Worm (Caenorhabditis elegans) whole organism, L1 larva: ENCODE results near the gene F14D7.8.

Experiments used
- C16A3.4 ChIP-seq: fragments of 150-350 bp; optimal IDR thresholded peaks from 2 replicates; lab custom pipeline; 2014; ENCODE audit warnings: missing biosample characterization, missing genetic modification characterization
- Y116A8C.19 ChIP-seq: sonication (generic microtip); optimal IDR thresholded peaks from 2 replicates; lab custom pipeline; 2016; ENCODE audit warnings: missing compliant biosample characterization, missing genetic modification characterization, borderline replicate concordance
- ama-1 ChIP-seq: fragments of 150-350 bp; optimal IDR thresholded peaks from 2 replicates; lab custom pipeline; 2014
- blmp-1 ChIP-seq: fragments of 150-350 bp; optimal IDR thresholded peaks from 2 replicates; lab custom pipeline; 2014; ENCODE audit warnings: missing biosample characterization, missing genetic modification characterization
- ceh-63 ChIP-seq: fragments of 200-800 bp; sonication (Bioruptor generic); optimal IDR thresholded peaks from 2 replicates; lab custom pipeline; 2018; ENCODE audit warnings: mild to moderate bottlenecking, missing genetic modification characterization, missing compliant biosample characterization
- ceh-8 ChIP-seq: fragments of 200-800 bp; sonication (Bioruptor generic); optimal IDR thresholded peaks from 2 replicates; lab custom pipeline; 2018; ENCODE audit warnings: mild to moderate bottlenecking, missing genetic modification characterization, moderate library complexity, missing compliant biosample characterization
- ceh-88 ChIP-seq: fragments of 200-800 bp; sonication (Bioruptor generic); IDR thresholded peaks from 2 replicates; pipeline ENCODE4 v1.3.6; 2022; ENCODE audit warnings: missing genetic modification characterization, missing compliant biosample characterization
- ces-1 ChIP-seq: fragments of 150-350 bp; optimal IDR thresholded peaks from 2 replicates; lab custom pipeline; 2014; ENCODE audit warnings: missing biosample characterization, missing genetic modification reagents, missing genetic modification characterization
- egl-27 ChIP-seq, 2 experiments: fragments of 150-350 bp in 1 of 2; sonication (generic microtip); optimal IDR thresholded peaks; 3 replicates each; lab custom pipeline; 2017 to 2018; ENCODE audit warnings: missing biosample characterization in 2 of 2, missing genetic modification characterization in 2 of 2, missing genetic modification reagents in 2 of 2
- elt-2 ChIP-seq: sonication (generic microtip); optimal IDR thresholded peaks from 2 replicates; lab custom pipeline; 2016; ENCODE audit warnings: missing genetic modification characterization, mild to moderate bottlenecking, inconsistent platforms, missing compliant biosample characterization, missing genetic modification reagents
- elt-3 ChIP-seq, 6 experiments: fragments of 150-350 bp in 1 of 6; sonication (generic microtip); optimal IDR thresholded peaks; 2 replicates each; lab custom pipeline; 2017 to 2018; ENCODE audit warnings: missing biosample characterization in 6 of 6, missing genetic modification characterization in 6 of 6, inconsistent platforms in 1 of 6
- ets-5 ChIP-seq: fragments of 200-800 bp; sonication (Bioruptor generic); IDR thresholded peaks from 2 replicates; pipeline ENCODE4 v1.3.6; 2022; ENCODE audit warnings: missing genetic modification characterization, missing compliant biosample characterization
- fkh-8 ChIP-seq: sonication (generic microtip); optimal IDR thresholded peaks from 2 replicates; lab custom pipeline; 2016; ENCODE audit warnings: mild to moderate bottlenecking, missing genetic modification characterization, missing compliant biosample characterization
- grh-1 ChIP-seq: fragments of 200-800 bp; sonication (Bioruptor generic); IDR thresholded peaks from 2 replicates; pipeline ENCODE4 v1.3.6; 2022; ENCODE audit warnings: missing genetic modification reagents, missing genetic modification characterization, missing compliant biosample characterization
- hlh-17 ChIP-seq: fragments of 200-800 bp; sonication (Bioruptor generic); optimal IDR thresholded peaks from 2 replicates; lab custom pipeline; 2018; ENCODE audit warnings: missing genetic modification characterization, mild to moderate bottlenecking, missing compliant biosample characterization, moderate library complexity, borderline replicate concordance
- hlh-4 ChIP-seq: sonication (generic microtip); optimal IDR thresholded peaks from 2 replicates; lab custom pipeline; 2016; ENCODE audit warnings: mild to moderate bottlenecking, missing genetic modification characterization, missing compliant biosample characterization
- hpl-2 ChIP-seq: fragments of 150-350 bp; optimal IDR thresholded peaks from 2 replicates; lab custom pipeline; 2014; ENCODE audit warnings: missing biosample characterization, missing genetic modification reagents, missing genetic modification characterization
- lin-14 ChIP-seq: fragments of 200-800 bp; sonication (Bioruptor generic); optimal IDR thresholded peaks from 2 replicates; lab custom pipeline; 2018; ENCODE audit warnings: mild to moderate bottlenecking, missing genetic modification characterization, moderate library complexity, missing compliant biosample characterization
- lir-3 ChIP-seq: sonication (generic microtip); optimal IDR thresholded peaks from 2 replicates; lab custom pipeline; 2016; ENCODE audit warnings: mild to moderate bottlenecking, missing genetic modification characterization, moderate library complexity, missing compliant biosample characterization; ENCODE audit not compliant: poor library complexity
- lsy-2 ChIP-seq, 2 experiments: fragments of 150-350 bp; optimal IDR thresholded peaks; 2 replicates each; lab custom pipeline; 2014; ENCODE audit warnings: missing biosample characterization in 2 of 2, missing genetic modification characterization in 2 of 2
- mdl-1 ChIP-seq, 2 experiments: fragments of 150-350 bp; optimal IDR thresholded peaks; 2 replicates each; lab custom pipeline; 2014 to 2017; ENCODE audit warnings: missing biosample characterization in 2 of 2, missing genetic modification characterization in 2 of 2, inconsistent platforms in 1 of 2
- mef-2 ChIP-seq: fragments of 150-350 bp; optimal IDR thresholded peaks from 2 replicates; lab custom pipeline; 2014; ENCODE audit warnings: missing biosample characterization, missing genetic modification characterization
- nhr-20 ChIP-seq: sonication (generic microtip); optimal IDR thresholded peaks from 2 replicates; lab custom pipeline; 2016; ENCODE audit warnings: mild to moderate bottlenecking, missing genetic modification characterization, missing compliant biosample characterization
- nhr-28 ChIP-seq: fragments of 150-350 bp; optimal IDR thresholded peaks from 2 replicates; lab custom pipeline; 2014; ENCODE audit warnings: missing biosample characterization, missing genetic modification characterization
- nhr-71 ChIP-seq: sonication (generic microtip); optimal IDR thresholded peaks from 2 replicates; lab custom pipeline; 2016; ENCODE audit warnings: mild to moderate bottlenecking, missing genetic modification characterization, moderate library complexity, missing compliant biosample characterization
- nhr-77 ChIP-seq: fragments of 150-350 bp; optimal IDR thresholded peaks from 2 replicates; lab custom pipeline; 2014; ENCODE audit warnings: missing biosample characterization, missing genetic modification characterization
- nhr-85 ChIP-seq: sonication (generic microtip); peaks from one replicate; lab custom pipeline; 2016; ENCODE audit warnings: missing genetic modification characterization, inconsistent platforms, missing compliant biosample characterization
- pax-3 ChIP-seq: fragments of 200-800 bp; sonication (Bioruptor generic); optimal IDR thresholded peaks from 2 replicates; lab custom pipeline; 2018; ENCODE audit warnings: mild to moderate bottlenecking, missing genetic modification characterization, moderate library complexity, missing compliant biosample characterization
- pqm-1 ChIP-seq: sonication (generic microtip); optimal IDR thresholded peaks from 3 replicates; lab custom pipeline; 2017; ENCODE audit warnings: missing biosample characterization, missing genetic modification characterization
- rnt-1 ChIP-seq: sonication (generic microtip); optimal IDR thresholded peaks from 2 replicates; lab custom pipeline; 2016; ENCODE audit warnings: mild to moderate bottlenecking, missing genetic modification characterization, moderate library complexity, missing compliant biosample characterization
- skn-1 ChIP-seq: fragments of 150-350 bp; optimal IDR thresholded peaks from 2 replicates; lab custom pipeline; 2014; ENCODE audit warnings: missing biosample characterization, missing genetic modification characterization
- snpc-4 ChIP-seq: fragments of 150-350 bp; optimal IDR thresholded peaks from 2 replicates; lab custom pipeline; 2014; ENCODE audit warnings: missing biosample characterization, missing genetic modification characterization
- snu-23 ChIP-seq: sonication (generic microtip); optimal IDR thresholded peaks from 2 replicates; lab custom pipeline; 2016; ENCODE audit warnings: missing genetic modification characterization, missing compliant biosample characterization
- sup-37 ChIP-seq: fragments of 200-800 bp; sonication (Bioruptor generic); optimal IDR thresholded peaks from 2 replicates; lab custom pipeline; 2018; ENCODE audit warnings: mild to moderate bottlenecking, missing genetic modification characterization, missing compliant biosample characterization
- unc-130 ChIP-seq: fragments of 150-350 bp; optimal IDR thresholded peaks from 2 replicates; lab custom pipeline; 2017; ENCODE audit warnings: missing biosample characterization, missing genetic modification characterization, inconsistent platforms
- unc-86 ChIP-seq: sonication (generic microtip); optimal IDR thresholded peaks from 2 replicates; lab custom pipeline; 2016; ENCODE audit warnings: missing genetic modification characterization, missing compliant biosample characterization
- unc-98 ChIP-seq: fragments of 200-800 bp; sonication (Bioruptor generic); IDR thresholded peaks from 2 replicates; pipeline ENCODE4 v1.3.6; 2022; ENCODE audit warnings: missing genetic modification characterization, missing compliant biosample characterization
- vab-15 ChIP-seq: sonication (generic microtip); optimal IDR thresholded peaks from 2 replicates; lab custom pipeline; 2017; ENCODE audit warnings: missing genotype, mild to moderate bottlenecking, missing genetic modification characterization, missing compliant biosample characterization
- xbp-1 ChIP-seq: sonication (generic microtip); optimal IDR thresholded peaks from 2 replicates; lab custom pipeline; 2016; ENCODE audit warnings: missing genetic modification characterization, missing compliant biosample characterization
- zag-1 ChIP-seq: fragments of 150-350 bp; optimal IDR thresholded peaks from 2 replicates; lab custom pipeline; 2014; ENCODE audit warnings: missing biosample characterization, missing genetic modification characterization
- ztf-11 ChIP-seq, 2 experiments: sonication (generic microtip); optimal IDR thresholded peaks; 2 replicates each; lab custom pipeline; 2016 to 2017; ENCODE audit warnings: missing genetic modification characterization in 2 of 2, missing biosample characterization in 1 of 2, missing compliant biosample characterization in 1 of 2

The F14D7.8 gene

DNA sequence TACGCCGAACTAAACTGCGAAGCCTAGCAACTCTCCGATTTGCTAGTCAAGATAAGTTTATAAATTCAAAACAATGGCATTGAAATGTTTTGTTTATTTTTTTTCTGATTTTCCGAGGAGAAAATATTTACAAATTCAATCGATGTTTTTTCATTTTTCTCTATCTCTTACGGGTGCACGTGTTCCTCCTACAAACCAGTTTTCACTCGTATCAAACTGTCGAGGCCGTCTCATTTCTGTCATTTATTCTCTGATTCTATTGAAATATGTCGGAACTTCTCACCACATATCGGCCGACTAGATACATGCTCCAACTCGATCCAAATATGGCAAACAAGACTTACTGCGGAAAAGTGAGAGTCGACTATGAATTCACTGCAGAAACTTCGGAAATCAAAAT is 18.9 kb upstream of the F14D7.8 start, which contains the start of gene F47B8.8:
Gene F47B8.8, plus strand, starts transcription at position 257 of the 400 bp plus-strand sequence.
- peak; percentile 73 for TF ChIP-seq blmp-1 (tag; lab: Kevin White, UChicago)
- TF ChIP-seq lin-14: peak; percentile 55
- peak; percentile 36 for TF ChIP-seq snu-23 (GFP tag; lab: Kevin White, UChicago)
- TF ChIP-seq nhr-71 (tag; lab: Kevin White, UChicago): peak; percentile 5
- peak; percentile 65 for TF ChIP-seq grh-1
- peak; percentile 75 for TF ChIP-seq nhr-85 (tag; lab: Kevin White, UChicago)
- peak in 1 of 2 experiments; percentile 20 for TF ChIP-seq mdl-1 (tag; optimal IDR thresholded peaks at IDR 0.05; lab: Kevin White, UChicago)
- no peak for TF ChIP-seq ama-1
- TF ChIP-seq elt-3 (tag; optimal IDR thresholded peaks at IDR 0.05; lab: Kevin White, UChicago): peak in 1 of 6 experiments; percentile 58
- TF ChIP-seq ces-1 (GFP tag; lab: Kevin White, UChicago): no peak

ce11 chrV:14328806-14329205 is 16.2 kb upstream of the F14D7.8 start, which contains the start of gene pepm-1:
Gene pepm-1 (plus strand): TSS chrV:14329106.
- TF ChIP-seq blmp-1 (tag; lab: Kevin White, UChicago): peak; percentile 13
- TF ChIP-seq ceh-88: no peak

ce11 chrV:14327776-14328175 is 15.2 kb upstream of the F14D7.8 start, which contains the start of gene F47B8.5:
Gene F47B8.5 (minus strand): TSS chrV:14327876.
- TF ChIP-seq fkh-8 (tag; lab: Kevin White, UChicago) (no peak), zag-1 (tag; lab: Kevin White, UChicago) (no peak), elt-2 (tag; lab: Kevin White, UChicago) (no peak), skn-1 (tag; lab: Kevin White, UChicago) (no peak), nhr-77 (tag; lab: Kevin White, UChicago) (no peak), nhr-85 (tag; lab: Kevin White, UChicago) (no peak), pax-3 (tag; lab: Kevin White, UChicago) (no peak), rnt-1 (tag; lab: Kevin White, UChicago) (no peak), snpc-4 (no peak), hlh-17 (GFP tag; lab: Kevin White, UChicago) (no peak), ceh-63 (GFP tag; lab: Kevin White, UChicago) (no peak), nhr-28 (tag; lab: Kevin White, UChicago) (no peak), unc-98 (GFP tag; lab: Robert Waterston, UW) (no peak)
- TF ChIP-seq, all 84 proteins: peak for 0

DNA sequence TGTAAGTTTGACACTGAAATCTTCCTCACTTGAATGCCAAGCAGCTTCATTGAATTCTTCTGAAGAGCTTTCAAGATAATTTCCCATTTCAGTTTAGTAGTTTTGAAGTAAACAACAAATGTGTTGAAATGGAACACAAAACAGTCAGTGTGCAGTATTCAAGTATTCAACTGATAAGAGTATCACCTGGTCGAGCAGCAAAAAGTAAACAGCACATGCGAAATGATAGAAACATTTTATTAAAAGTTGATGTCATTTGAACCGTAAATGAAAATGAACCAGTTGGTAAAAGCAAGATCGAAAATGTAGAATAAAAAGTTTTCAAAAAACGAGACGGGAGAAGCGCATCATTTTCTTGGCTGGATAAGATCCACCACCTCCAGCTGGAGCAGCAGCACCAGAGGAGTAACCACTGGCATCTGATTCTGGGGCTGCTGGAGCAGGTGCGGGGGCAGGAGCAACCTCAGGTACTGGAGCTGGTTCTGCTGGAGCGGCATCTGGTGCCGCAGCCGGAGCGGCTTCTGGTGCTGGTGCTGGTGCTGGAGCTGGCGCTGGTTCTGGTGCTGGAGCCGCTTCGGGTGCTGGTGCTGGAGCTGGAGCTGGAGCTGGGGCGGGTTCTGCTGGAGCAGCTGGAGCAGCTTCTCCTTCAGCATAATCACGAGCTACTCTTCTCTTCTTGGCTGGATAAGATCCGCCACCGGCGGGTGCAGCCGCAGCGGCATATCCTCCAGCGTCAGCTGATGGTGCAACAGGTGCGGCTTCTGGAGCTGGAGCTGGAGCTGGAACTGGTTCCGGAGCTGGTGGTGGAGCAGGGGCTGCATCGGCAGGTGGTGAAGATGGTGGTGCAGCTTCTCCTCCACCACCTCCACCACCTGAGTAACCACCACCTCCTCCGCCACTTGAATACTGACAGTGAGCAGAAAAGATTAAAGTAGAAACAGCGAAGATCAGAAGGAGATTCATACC is 12.2 kb upstream of the F14D7.8 start, which contains the start of the genes F47B8.4 and F47B8.18:
Gene F47B8.4, minus strand, starts transcription at position 172 of the 966 bp plus-strand sequence.
Gene F47B8.18, minus strand, starts transcription at position 963 of the 966 bp plus-strand sequence.
- TF ChIP-seq ceh-8 (GFP tag; lab: Kevin White, UChicago) (peak; percentile 83), sup-37 (GFP tag; lab: Kevin White, UChicago) (no peak), hlh-4 (no peak), nhr-20 (tag; lab: Kevin White, UChicago) (no peak)
- TF ChIP-seq, all 84 proteins: peak for 1

- TF ChIP-seq egl-27 (tag; optimal IDR thresholded peaks at IDR 0.05; lab: Kevin White, UChicago): no peak
- peak; percentile 55 for TF ChIP-seq snpc-4
- TF ChIP-seq ets-5: no peak
- TF ChIP-seq lsy-2 (tag; optimal IDR thresholded peaks at IDR 0.05; lab: Kevin White, UChicago): peak; percentile 19 to 60
- peak; percentile 9 for TF ChIP-seq lir-3
- TF ChIP-seq elt-2 (tag; lab: Kevin White, UChicago): no peak
- TF ChIP-seq unc-86 (tag; lab: Kevin White, UChicago): no peak
- TF ChIP-seq nhr-20 (tag; lab: Kevin White, UChicago): peak; percentile 53
- TF ChIP-seq pqm-1 (tag; lab: Kevin White, UChicago): no peak
- no peak for TF ChIP-seq xbp-1 (tag; lab: Kevin White, UChicago)
- TF ChIP-seq unc-130 (tag; lab: Kevin White, UChicago): no peak
- no peak for TF ChIP-seq Y116A8C.19
- TF ChIP-seq vab-15 (tag; lab: Kevin White, UChicago): no peak
- TF ChIP-seq ztf-11 (tag; optimal IDR thresholded peaks at IDR 0.05; lab: Kevin White, UChicago): no peak
- no peak for TF ChIP-seq unc-98 (GFP tag; lab: Robert Waterston, UW)
- TF ChIP-seq hpl-2: no peak
- no peak for TF ChIP-seq mef-2 (tag; lab: Kevin White, UChicago)
- TF ChIP-seq sup-37 (GFP tag; lab: Kevin White, UChicago): no peak
- no peak for TF ChIP-seq C16A3.4 (tag; lab: Kevin White, UChicago)
- TF ChIP-seq ces-1 (GFP tag; lab: Kevin White, UChicago): no peak
- peak; percentile 85 for TF ChIP-seq fkh-8 (tag; lab: Kevin White, UChicago)
These were observed 10.1 kb upstream of the F14D7.8 start, which contains the start of gene F47B8.3 for ce11 chrV:14322743-14323142. Gene F47B8.3 (minus strand): TSS chrV:14323003.
